Fruit fly (Drosophila melanogaster) whole organism, wandering third instar larva: ENCODE data around the gene CG42717.

Source experiments
- Abd-B ChIP-seq: fragments of >200 bp; optimal IDR thresholded peaks from 2 replicates; lab custom pipeline; 2017; ENCODE audit warnings: missing biosample characterization, missing genetic modification characterization
- CG32264 ChIP-seq: fragments of 200-800 bp; sonication (Bioruptor generic); optimal IDR thresholded peaks from 2 replicates; lab custom pipeline; 2016; ENCODE audit warnings: missing biosample characterization, missing genetic modification characterization
- CG9705 ChIP-seq: fragments of 200-800 bp; sonication (Bioruptor generic); optimal IDR thresholded peaks from 2 replicates; lab custom pipeline; 2018; ENCODE audit warnings: missing biosample characterization, mild to moderate bottlenecking, missing genetic modification characterization
- CrebA ChIP-seq: fragments of 200-800 bp; sonication (Bioruptor generic); optimal IDR thresholded peaks from 2 replicates; lab custom pipeline; 2016; ENCODE audit warnings: missing biosample characterization, mild to moderate bottlenecking, missing genetic modification characterization, borderline replicate concordance
- Dfd ChIP-seq: fragments of >200 bp; optimal IDR thresholded peaks from 2 replicates; lab custom pipeline; 2017; ENCODE audit warnings: missing biosample characterization, missing genetic modification characterization
- Dif ChIP-seq: fragments of 200-275, 200-300 bp; sonication (Bioruptor generic); optimal IDR thresholded peaks from 2 replicates; lab custom pipeline; 2018; ENCODE audit warnings: missing biosample characterization, missing genetic modification characterization; ENCODE audit not compliant: partially characterized antibody
- GATAd ChIP-seq: sonication (Bioruptor generic); optimal IDR thresholded peaks from 2 replicates; lab custom pipeline; 2016; ENCODE audit warnings: missing biosample characterization, missing genetic modification characterization
- HLH106 ChIP-seq: fragments of 200-800 bp; optimal IDR thresholded peaks from 3 replicates; lab custom pipeline; 2019; ENCODE audit warnings: missing biosample characterization, mild to moderate bottlenecking, missing genetic modification characterization, moderate library complexity
- Hnf4 ChIP-seq: fragments of 200-800 bp; sonication (Bioruptor generic); optimal IDR thresholded peaks from 2 replicates; lab custom pipeline; 2016; ENCODE audit warnings: missing biosample characterization, mild to moderate bottlenecking, missing genetic modification characterization
- Hr78 ChIP-seq: fragments of >200 bp; optimal IDR thresholded peaks from 2 replicates; lab custom pipeline; 2017; ENCODE audit warnings: missing biosample characterization, missing genetic modification characterization
- Hr83 ChIP-seq: fragments of 200-300 bp; sonication (Bioruptor generic); optimal IDR thresholded peaks from 2 replicates; lab custom pipeline; 2016; ENCODE audit warnings: missing biosample characterization, mild to moderate bottlenecking, missing genetic modification characterization, moderate library complexity; ENCODE audit not compliant: poor library complexity, severe bottlenecking
- Jra ChIP-seq: sonication (Bioruptor generic); optimal IDR thresholded peaks from 2 replicates; lab custom pipeline; 2016; ENCODE audit warnings: missing biosample characterization, missing genetic modification characterization
- Mio ChIP-seq: sonication (Bioruptor generic); optimal IDR thresholded peaks from 2 replicates; lab custom pipeline; 2016; ENCODE audit warnings: missing biosample characterization, missing genetic modification characterization
- Myc ChIP-seq: fragments of >200 bp; optimal IDR thresholded peaks from 2 replicates; lab custom pipeline; 2017
- N ChIP-seq: fragments of >200 bp; optimal IDR thresholded peaks from 2 replicates; lab custom pipeline; 2018; ENCODE audit warnings: missing biosample characterization, missing external identifiers, missing genetic modification characterization
- OdsH ChIP-seq: fragments of 200-800 bp; sonication (Bioruptor generic); optimal IDR thresholded peaks from 2 replicates; lab custom pipeline; 2016; ENCODE audit warnings: missing biosample characterization, mild to moderate bottlenecking, missing genetic modification characterization
- Rel ChIP-seq, 2 experiments: fragments of 200-800 bp; sonication (Bioruptor generic) in 1 of 2; optimal IDR thresholded peaks; 2 replicates in 1 of 2; 3 replicates in 1 of 2; lab custom pipeline; 2016 to 2019; ENCODE audit warnings: mild to moderate bottlenecking in 2 of 2, missing biosample characterization in 2 of 2, missing genetic modification characterization in 2 of 2, moderate library complexity in 1 of 2
- Sp1 ChIP-seq: fragments of 200-800 bp; sonication (Bioruptor generic); optimal IDR thresholded peaks from 3 replicates; lab custom pipeline; 2019; ENCODE audit warnings: missing biosample characterization, mild to moderate bottlenecking, missing genetic modification characterization, moderate library complexity
- Vsx2 ChIP-seq: fragments of 200-300, 225-300 bp; sonication (Bioruptor generic); optimal IDR thresholded peaks from 2 replicates; lab custom pipeline; 2018; ENCODE audit warnings: missing biosample characterization, missing genetic modification characterization; ENCODE audit not compliant: partially characterized antibody
- br ChIP-seq: fragments of 200-800 bp; sonication (Bioruptor generic); optimal IDR thresholded peaks from 2 replicates; lab custom pipeline; 2016; ENCODE audit warnings: missing biosample characterization, missing genetic modification characterization
- brk ChIP-seq: fragments of 200-800 bp; sonication (Bioruptor generic); optimal IDR thresholded peaks from 2 replicates; lab custom pipeline; 2016; ENCODE audit warnings: missing biosample characterization, mild to moderate bottlenecking, missing genetic modification characterization
- dl ChIP-seq, 2 experiments: fragments of 175-275, 200-275 bp in 1 of 2; fragments of 200-275 bp in 1 of 2; sonication (Bioruptor generic); optimal IDR thresholded peaks; lab custom pipeline; 2018; ENCODE audit warnings: mild to moderate bottlenecking in 2 of 2, missing biosample characterization in 2 of 2, missing genetic modification characterization in 2 of 2, moderate library complexity in 2 of 2; ENCODE audit not compliant: partially characterized antibody in 2 of 2, insufficient read depth in 1 of 2
- dmrt93B ChIP-seq: fragments of 200-800 bp; sonication (Bioruptor generic); optimal IDR thresholded peaks from 2 replicates; lab custom pipeline; 2018; ENCODE audit warnings: missing biosample characterization, mild to moderate bottlenecking, missing genetic modification characterization
- dsf ChIP-seq: sonication (Bioruptor generic); optimal IDR thresholded peaks from 2 replicates; lab custom pipeline; 2016; ENCODE audit warnings: missing biosample characterization, missing genetic modification characterization, borderline replicate concordance
- ey ChIP-seq: fragments of 200-800 bp; sonication (Bioruptor generic); optimal IDR thresholded peaks from 2 replicates; lab custom pipeline; 2016; ENCODE audit warnings: missing biosample characterization, missing genetic modification characterization
- foxo ChIP-seq, 2 experiments: fragments of 200-800 bp; sonication (Bioruptor generic); optimal IDR thresholded peaks; 2 replicates in 1 of 2; 3 replicates in 1 of 2; lab custom pipeline; 2016 to 2017; ENCODE audit warnings: missing biosample characterization in 2 of 2, missing genetic modification characterization in 2 of 2
- fru ChIP-seq: fragments of 200-800 bp; sonication (Bioruptor generic); optimal IDR thresholded peaks from 3 replicates; lab custom pipeline; 2016; ENCODE audit warnings: missing biosample characterization, mild to moderate bottlenecking, missing genetic modification characterization
- h ChIP-seq: fragments of 200-800 bp; sonication (Bioruptor generic); optimal IDR thresholded peaks from 3 replicates; lab custom pipeline; 2016; ENCODE audit warnings: missing biosample characterization, mild to moderate bottlenecking, missing genetic modification characterization
- lola ChIP-seq: fragments of >200 bp; optimal IDR thresholded peaks from 2 replicates; lab custom pipeline; 2017; ENCODE audit warnings: missing biosample characterization, missing genetic modification characterization
- pan ChIP-seq: fragments of >200 bp; optimal IDR thresholded peaks from 2 replicates; lab custom pipeline; 2017
- psq ChIP-seq: fragments of 200-800 bp; sonication (Bioruptor generic); optimal IDR thresholded peaks from 3 replicates; lab custom pipeline; 2017; ENCODE audit warnings: missing biosample characterization, mild to moderate bottlenecking, missing genetic modification characterization, moderate library complexity
- rgr ChIP-seq: fragments of 200-800 bp; sonication (Bioruptor generic); optimal IDR thresholded peaks from 3 replicates; lab custom pipeline; 2016; ENCODE audit warnings: missing biosample characterization, mild to moderate bottlenecking, missing genetic modification characterization
- sage ChIP-seq: fragments of 200-800 bp; sonication (Bioruptor generic); optimal IDR thresholded peaks from 2 replicates; lab custom pipeline; 2016; ENCODE audit warnings: missing biosample characterization, mild to moderate bottlenecking, missing genetic modification characterization
- tai ChIP-seq: sonication (Bioruptor generic); optimal IDR thresholded peaks from 2 replicates; lab custom pipeline; 2016; ENCODE audit warnings: missing biosample characterization, missing genetic modification characterization
- usp ChIP-seq: fragments of >200 bp; optimal IDR thresholded peaks from 2 replicates; lab custom pipeline; 2017; ENCODE audit warnings: missing biosample characterization, missing genetic modification characterization
- woc ChIP-seq: sonication (Bioruptor generic); optimal IDR thresholded peaks from 2 replicates; lab custom pipeline; 2016; ENCODE audit warnings: missing biosample characterization, mild to moderate bottlenecking, missing genetic modification characterization

The CG42717 gene

DNA sequence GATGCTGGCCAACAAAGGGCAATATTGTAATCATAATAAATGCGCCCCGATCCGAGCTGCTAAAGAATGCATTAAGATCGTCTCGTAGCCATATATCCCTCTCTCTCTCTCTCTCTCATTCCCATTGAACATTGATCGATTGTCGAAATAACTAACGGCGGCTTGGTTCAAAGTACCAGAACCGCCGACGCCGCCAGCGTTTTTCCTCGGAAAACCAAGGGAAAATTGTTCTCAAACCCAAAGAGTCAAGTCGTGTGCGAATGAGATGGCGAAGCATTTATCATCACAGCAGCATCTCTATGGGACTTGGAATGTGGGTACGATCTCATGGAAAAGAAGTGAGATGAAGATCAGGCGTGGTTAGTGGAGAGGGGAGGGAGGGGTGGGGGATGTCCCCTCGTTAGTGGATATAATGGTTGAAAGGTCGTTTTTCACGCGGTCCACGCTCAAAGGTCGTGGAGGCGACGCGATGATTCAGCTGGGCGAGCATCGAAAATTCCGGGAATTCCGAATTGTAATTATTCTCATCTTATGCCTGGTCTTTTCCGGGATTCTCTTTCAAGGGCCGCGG, 10.9 kb upstream of the CG42717 start:
- TF ChIP-seq lola (GFP tag; lab: Kevin White, UChicago): no peak
- no peak for TF ChIP-seq psq (GFP tag; lab: Kevin White, UChicago)
- no peak for TF ChIP-seq Dif
- no peak for TF ChIP-seq Rel (GFP tag; optimal IDR thresholded peaks at IDR 0.05; lab: Kevin White, UChicago)
- TF ChIP-seq Rel (tag; optimal IDR thresholded peaks at IDR 0.05; lab: Kevin White, UChicago): peak; percentile 7
- TF ChIP-seq OdsH: no peak
- no peak for TF ChIP-seq CG32264
- TF ChIP-seq pan (lab: Kevin White, UChicago): no peak
- no peak for TF ChIP-seq GATAd (GFP tag; lab: Kevin White, UChicago)

DNA sequence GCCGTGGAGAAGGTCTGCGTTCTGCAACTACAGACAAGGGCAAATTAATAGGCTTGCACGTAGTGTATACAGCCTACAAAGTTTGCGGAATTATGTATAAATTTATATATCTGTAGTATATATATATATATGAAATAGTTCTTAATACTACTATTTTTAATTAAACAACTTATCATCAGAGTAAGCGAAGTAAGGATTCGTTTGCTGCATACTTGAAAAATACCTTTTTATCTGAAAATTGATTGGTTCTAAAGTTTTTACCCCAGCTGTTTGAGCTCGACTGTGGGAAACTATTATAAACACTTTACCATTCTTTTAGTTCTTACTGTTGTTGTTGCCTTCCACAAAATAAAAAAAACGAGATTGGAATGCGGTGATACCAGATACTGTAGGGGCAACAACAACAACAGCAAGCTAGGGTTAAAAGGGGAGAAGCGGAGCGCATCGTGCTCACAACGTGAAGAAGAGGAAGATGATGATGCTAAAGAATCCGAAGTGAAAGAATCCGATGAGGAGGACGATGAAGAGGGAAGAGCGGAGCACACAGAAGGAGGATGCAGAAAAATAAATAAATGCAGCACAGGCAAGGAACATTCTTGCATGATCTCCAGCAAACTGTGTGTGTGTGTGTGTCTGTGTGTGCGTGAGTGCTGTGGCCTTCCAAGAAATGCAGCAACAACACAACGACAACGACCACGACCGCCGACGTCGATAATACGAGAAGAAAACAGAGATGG, 10.2 kb upstream of the CG42717 start:
- TF ChIP-seq Hnf4 (peak; percentile 22), Hr78 (GFP tag; lab: Kevin White, UChicago) (no peak), Abd-B (GFP tag; lab: Kevin White, UChicago) (no peak), dsf (GFP tag; lab: Kevin White, UChicago) (no peak), psq (GFP tag; lab: Kevin White, UChicago) (peak; percentile 92), dl (GFP tag; optimal IDR thresholded peaks at IDR 0.05; lab: Kevin White, UChicago; ENCODE audit: insufficient read depth in 1 of 2, partially characterized antibody in 2 of 2) (peak in 1 of 2 experiments; percentile 17), lola (GFP tag; lab: Kevin White, UChicago) (no peak), OdsH (peak; percentile 60), CG9705 (GFP tag; lab: Kevin White, UChicago) (peak; percentile 70), ey (peak; percentile 33), br (GFP tag; lab: Kevin White, UChicago) (no peak), h (GFP tag; lab: Kevin White, UChicago) (peak; percentile 47), Dif (peak; percentile 17), dmrt93B (peak; percentile 78), foxo (GFP tag; optimal IDR thresholded peaks at IDR 0.05; lab: Kevin White, UChicago) (peak in 1 of 2 experiments; percentile 72), Dfd (GFP tag; lab: Kevin White, UChicago) (peak; percentile 62), brk (GFP tag; lab: Kevin White, UChicago) (no peak), pan (lab: Kevin White, UChicago) (no peak), sage (GFP tag; lab: Kevin White, UChicago) (no peak), Myc (lab: Kevin White, UChicago) (no peak), Mio (GFP tag; lab: Kevin White, UChicago) (no peak), woc (GFP tag; lab: Kevin White, UChicago) (peak; percentile 28), CrebA (GFP tag; lab: Kevin White, UChicago) (no peak), Rel (GFP tag; optimal IDR thresholded peaks at IDR 0.05; lab: Kevin White, UChicago) (no peak), Rel (tag; optimal IDR thresholded peaks at IDR 0.05; lab: Kevin White, UChicago) (peak; percentile 23), Hr83 (GFP tag; lab: Kevin White, UChicago) (no peak), tai (GFP tag; lab: Kevin White, UChicago) (peak; percentile 10), Vsx2 (GFP tag; lab: Kevin White, UChicago) (peak; percentile 57), CG32264 (no peak), Jra (GFP tag; lab: Kevin White, UChicago) (peak; percentile 1), HLH106 (tag; lab: Kevin White, UChicago) (peak; percentile 86), fru (peak; percentile 74), N (GFP tag; lab: Kevin White, UChicago) (no peak), rgr (GFP tag; lab: Kevin White, UChicago) (peak; percentile 64), usp (no peak), GATAd (GFP tag; lab: Kevin White, UChicago) (no peak), Sp1 (peak; percentile 90)
- TF ChIP-seq, all 38 proteins: peak for 20
